Fruit fly (Drosophila melanogaster): Measurements from ENCODE around the gene lqf.

dm6 chr3L:7518351-7519102 lies 10.1 kb upstream of the lqf start, which contains the start of gene ltl:
- TF ChIP-seq Hr96 (GFP tag; optimal IDR thresholded peaks at IDR 0.05) = no peak
- no peak for TF ChIP-seq CG7101 (tag; optimal IDR thresholded peaks at IDR 0.05)
- TF ChIP-seq CG11617 (GFP tag; optimal IDR thresholded peaks at IDR 0.05) = no peak
- TF ChIP-seq cic (GFP tag; optimal IDR thresholded peaks at IDR 0.05) = peak; percentile 18
- TF ChIP-seq Crg-1 (GFP tag; optimal IDR thresholded peaks at IDR 0.05) = no peak
- no peak for TF ChIP-seq toe (GFP tag; optimal IDR thresholded peaks at IDR 0.05)
- no peak for TF ChIP-seq CG7045 (GFP tag; optimal IDR thresholded peaks at IDR 0.05)
- TF ChIP-seq bab1 (GFP tag; optimal IDR thresholded peaks at IDR 0.05) = no peak
- TF ChIP-seq CG33017 (tag; optimal IDR thresholded peaks at IDR 0.05) = no peak
- no peak for TF ChIP-seq kay (GFP tag; ENCODE audit: borderline replicate concordance)
- TF ChIP-seq CG12768 (GFP tag; optimal IDR thresholded peaks at IDR 0.05) = no peak
- TF ChIP-seq CG5204 (GFP tag; optimal IDR thresholded peaks at IDR 0.05) = no peak
- TF ChIP-seq CG14711 (tag; optimal IDR thresholded peaks at IDR 0.05) = no peak
- TF ChIP-seq cnc (optimal IDR thresholded peaks at IDR 0.05) = no peak

Data from whole organism, adult.